Worm (Caenorhabditis elegans): ENCODE measurements around the gene F44A6.4.

DNA sequence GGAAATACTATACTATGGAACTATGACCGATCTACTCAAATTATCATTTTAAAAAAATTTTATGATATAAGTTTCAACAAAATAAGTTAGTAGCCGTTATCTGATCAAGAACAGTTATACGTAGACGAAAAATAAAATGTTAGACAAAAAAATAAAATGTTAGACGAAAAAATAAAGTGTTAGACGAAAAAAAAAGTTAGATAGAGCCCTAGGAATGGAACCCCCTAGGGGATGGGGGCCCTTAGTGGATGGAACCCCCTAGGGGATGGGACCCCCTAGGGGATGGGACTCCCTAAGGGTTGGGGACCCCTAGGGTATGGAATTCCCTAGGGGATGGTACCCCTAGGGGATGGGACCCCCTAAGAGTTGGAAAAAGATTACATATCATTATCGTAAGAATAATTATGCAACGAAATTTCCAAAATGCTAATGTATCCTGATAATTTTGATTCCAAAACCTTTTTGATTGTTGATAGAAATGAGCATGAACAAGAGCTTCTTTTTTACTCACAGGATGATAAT, 4.0 kb upstream of the F44A6.4 start:
- no peak for TF ChIP-seq skn-1 (tag; optimal IDR thresholded peaks at IDR 0.05)
- TF ChIP-seq fkh-10 (GFP tag; optimal IDR thresholded peaks at IDR 0.05) = no peak
- no peak for TF ChIP-seq lin-39 (tag; optimal IDR thresholded peaks at IDR 0.05)
- no peak for TF ChIP-seq nhr-77 (tag; optimal IDR thresholded peaks at IDR 0.05)
- TF ChIP-seq nhr-237 (tag; optimal IDR thresholded peaks at IDR 0.05) = no peak
- TF ChIP-seq ceh-82 (tag; optimal IDR thresholded peaks at IDR 0.05) = no peak
- TF ChIP-seq mdl-1 (tag; optimal IDR thresholded peaks at IDR 0.05) = no peak
- TF ChIP-seq tbx-2 (tag; optimal IDR thresholded peaks at IDR 0.05) = no peak
- no peak for TF ChIP-seq pqm-1 (tag; optimal IDR thresholded peaks at IDR 0.05)
